Fruit fly (Drosophila melanogaster): ENCODE data around the gene Pdha.

DNA sequence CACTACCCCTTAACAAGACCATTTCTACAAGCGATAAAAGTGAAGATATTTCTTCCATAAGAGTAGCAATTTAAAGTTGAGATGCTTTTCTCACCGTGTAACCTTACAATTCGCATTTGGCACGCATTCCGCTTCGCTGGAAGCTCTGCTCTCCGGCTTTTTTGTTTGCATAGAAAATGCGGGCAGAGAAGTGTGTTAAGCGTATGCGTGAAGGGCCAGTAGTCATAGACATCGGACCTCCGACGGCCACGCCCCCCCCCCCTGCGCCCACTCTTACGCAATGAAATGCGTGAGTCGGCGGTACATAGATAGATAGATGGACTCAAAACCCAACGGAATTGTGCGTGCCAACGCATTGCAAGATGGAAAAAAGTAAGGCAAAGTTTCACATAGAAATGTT, 32.6 kb upstream of the Pdha start:
- TF ChIP-seq CTCF (optimal IDR thresholded peaks at IDR 0.05), result no peak
- no peak for TF ChIP-seq CG8478 (optimal IDR thresholded peaks at IDR 0.05)
